Worm (Caenorhabditis elegans) whole organism, L4 larva: Measurements from ENCODE around the gene C48B4.12.

Experiments
- fos-1 ChIP-seq: fragments of 150-350 bp; optimal IDR thresholded peaks from 2 replicates; lab custom pipeline; 2014; ENCODE audit warnings: missing biosample characterization, missing genetic modification characterization
- lin-39 ChIP-seq: fragments of 150-350 bp; optimal IDR thresholded peaks from 2 replicates; lab custom pipeline; 2014; ENCODE audit warnings: missing biosample characterization, missing genetic modification reagents, missing genetic modification characterization
- mxl-3 ChIP-seq: fragments of 200-800 bp; sonication (Bioruptor generic); optimal IDR thresholded peaks from 2 replicates; lab custom pipeline; 2018; ENCODE audit warnings: mild to moderate bottlenecking, missing genetic modification characterization, missing compliant biosample characterization
- nhr-102 ChIP-seq: sonication (generic microtip); optimal IDR thresholded peaks from 2 replicates; lab custom pipeline; 2016; ENCODE audit warnings: mild to moderate bottlenecking, missing genetic modification characterization, moderate library complexity, missing compliant biosample characterization
- unc-130 ChIP-seq: sonication (generic microtip); optimal IDR thresholded peaks from 2 replicates; lab custom pipeline; 2016; ENCODE audit warnings: missing genetic modification reagents, missing genetic modification characterization, missing compliant biosample characterization
- unc-39 ChIP-seq: sonication (generic microtip); optimal IDR thresholded peaks from 2 replicates; lab custom pipeline; 2017; ENCODE audit warnings: missing biosample characterization, missing genetic modification characterization
- unc-62 ChIP-seq, 3 experiments: fragments of 150-350 bp in 1 of 3; sonication (generic microtip); optimal IDR thresholded peaks in 2 of 3; peaks in 1 of 3; 1 replicate in 1 of 3; 2 replicates in 2 of 3; lab custom pipeline; 2014 to 2017; ENCODE audit warnings: missing biosample characterization in 3 of 3, missing genetic modification characterization in 3 of 3, missing genetic modification reagents in 3 of 3, missing genotype in 1 of 3
- zag-1 ChIP-seq: fragments of 150-350 bp; optimal IDR thresholded peaks from 2 replicates; lab custom pipeline; 2014; ENCODE audit warnings: missing biosample characterization, missing genetic modification characterization

- no peak for TF ChIP-seq unc-39 (tag; lab: Kevin White, UChicago)
- TF ChIP-seq fos-1 (tag; lab: Kevin White, UChicago) = no peak
- no peak for TF ChIP-seq nhr-102 (tag; lab: Kevin White, UChicago)
- TF ChIP-seq unc-62 (GFP tag; optimal IDR thresholded peaks at IDR 0.05 in 1 of 2; lab: Kevin White, UChicago) = no peak
- TF ChIP-seq unc-62 (tag; optimal IDR thresholded peaks at IDR 0.05; lab: Kevin White, UChicago) = no peak
- no peak for TF ChIP-seq zag-1 (tag; lab: Kevin White, UChicago)
- no peak for TF ChIP-seq unc-130
- TF ChIP-seq mxl-3 (GFP tag; lab: Kevin White, UChicago) = no peak
- no peak for TF ChIP-seq lin-39 (tag; lab: Kevin White, UChicago)
These were observed 13.9 kb upstream of the C48B4.12 start for ce11 chrIII:9583224-9583623.
